Fruit fly (Drosophila melanogaster): ENCODE results near the gene loco.

Gene loco

dm6 chr3R:22596450-22596849 is 42.7 kb downstream of the loco start (continued):
- TF ChIP-seq fd102C (GFP tag; optimal IDR thresholded peaks at IDR 0.05) (no peak), CG2199 (GFP tag; IDR thresholded peaks at IDR 0.05) (peak; percentile 57; the same call in 1 of the 3 replicates), ewg (GFP tag; optimal IDR thresholded peaks at IDR 0.05) (peak; percentile 21), CG4854 (GFP tag; optimal IDR thresholded peaks at IDR 0.05) (no peak), CG12391 (tag; optimal IDR thresholded peaks at IDR 0.05) (peak; percentile 11), CkIIα-i1 (GFP tag; IDR thresholded peaks at IDR 0.05) (no peak), exex (tag; optimal IDR thresholded peaks at IDR 0.05) (peak; percentile 62), peb (GFP tag; IDR thresholded peaks at IDR 0.05) (peak; percentile 43; the same call in 1 of the 2 replicates), CG31224 (GFP tag; IDR thresholded peaks at IDR 0.05) (no peak), CG18011 (GFP tag; optimal IDR thresholded peaks at IDR 0.05) (no peak), CG15011 (GFP tag; optimal IDR thresholded peaks at IDR 0.05) (no peak), vvl (GFP tag; IDR thresholded peaks at IDR 0.05) (peak; percentile 43; the same call in 1 of the 2 replicates), slou (GFP tag; optimal IDR thresholded peaks at IDR 0.05) (no peak), cg (GFP tag; optimal IDR thresholded peaks at IDR 0.05) (peak; percentile 56), CG6175 (GFP tag; IDR thresholded peaks at IDR 0.05) (no peak), sna (GFP tag; IDR thresholded peaks at IDR 0.05; ENCODE audit: partially characterized antibody) (0 out of 2 replicates have a peak, but pooled peaks have one; percentile 35), h (optimal IDR thresholded peaks at IDR 0.05) (no peak), CG2678 (tag; optimal IDR thresholded peaks at IDR 0.05) (peak; percentile 68), CG15073 (GFP tag; optimal IDR thresholded peaks at IDR 0.05) (no peak), dpn (GFP tag; optimal IDR thresholded peaks at IDR 0.05) (peak in 1 of 2 experiments; percentile 47), Deaf1 (tag; optimal IDR thresholded peaks at IDR 0.05) (no peak), ara (GFP tag; IDR thresholded peaks at IDR 0.05) (peak; percentile 56), CG12942 (GFP tag; optimal IDR thresholded peaks at IDR 0.05) (peak; percentile 42), Drgx (GFP tag; IDR thresholded peaks at IDR 0.05) (no peak), crp (GFP tag; optimal IDR thresholded peaks at IDR 0.05) (no peak), Ets65A (GFP tag) (no peak), CG11247 (GFP tag; IDR thresholded peaks at IDR 0.05) (peak; percentile 52; the same call in 1 of the 2 replicates), NC2β (GFP tag; optimal IDR thresholded peaks at IDR 0.05) (peak; percentile 15), chinmo (GFP tag; IDR thresholded peaks at IDR 0.05; ENCODE audit: partially characterized antibody) (0 out of 4 replicates have a peak, but pooled peaks have one; percentile 37), Pdp1 (GFP tag; optimal IDR thresholded peaks at IDR 0.05) (peak; percentile 15 to 38), Nf-YC (tag; optimal IDR thresholded peaks at IDR 0.05) (no peak), CTCF (GFP tag; optimal IDR thresholded peaks at IDR 0.05) (no peak), CG13624 (GFP tag; optimal IDR thresholded peaks at IDR 0.05) (no peak), run (tag; optimal IDR thresholded peaks at IDR 0.05) (no peak), Lim3 (GFP tag; IDR thresholded peaks at IDR 0.05) (no peak), bcd (GFP tag; optimal IDR thresholded peaks at IDR 0.05) (peak; percentile 29), corto (GFP tag; optimal IDR thresholded peaks at IDR 0.05) (no peak), Eip74EF (GFP tag; optimal IDR thresholded peaks at IDR 0.05) (no peak), fd96Cb (tag; optimal IDR thresholded peaks at IDR 0.05) (peak; percentile 4), CG3847 (GFP tag; IDR thresholded peaks at IDR 0.05) (no peak), CG18764 (GFP tag; optimal IDR thresholded peaks at IDR 0.05) (peak; percentile 43), CG12659 (GFP tag; optimal IDR thresholded peaks at IDR 0.05) (peak; percentile 19), CHES-1-like (GFP tag; optimal IDR thresholded peaks at IDR 0.05) (peak; percentile 48), Dll (GFP tag; IDR thresholded peaks at IDR 0.05; ENCODE audit: partially characterized antibody) (no peak), zfh1 (GFP tag; IDR thresholded peaks at IDR 0.05) (peak; percentile 52; the same call in 1 of the 3 replicates), cas (GFP tag; IDR thresholded peaks at IDR 0.05) (no peak), TFAM (GFP tag; optimal IDR thresholded peaks at IDR 0.05) (no peak), CG32767 (GFP tag; IDR thresholded peaks at IDR 0.05) (peak; percentile 41; the same call in 1 of the 2 replicates), CG13287 (GFP tag; IDR thresholded peaks at IDR 0.05; ENCODE audit: partially characterized antibody) (no peak), CG11723 (GFP tag; optimal IDR thresholded peaks at IDR 0.05) (peak; percentile 44), CG10321 (GFP tag; IDR thresholded peaks at IDR 0.05) (0 out of 2 replicates have a peak, but pooled peaks have one; percentile 10)
